Worm (Caenorhabditis elegans) whole organism, young adult: ENCODE data around the gene F47C12.8.

Experiments used
- C06A6.2 ChIP-seq: fragments of 200-800 bp; sonication (Bioruptor generic); conservative IDR thresholded peaks from 2 replicates; pipeline ENCODE4 v1.3.6; 2022; ENCODE audit warnings: missing genetic modification characterization, missing compliant biosample characterization
- F10E7.11 ChIP-seq: sonication (generic microtip); optimal IDR thresholded peaks from 2 replicates; lab custom pipeline; 2017; ENCODE audit warnings: mild to moderate bottlenecking, missing genetic modification characterization, moderate library complexity, missing compliant biosample characterization
- F33H1.4 ChIP-seq: fragments of 200-800 bp; sonication (Bioruptor generic); IDR thresholded peaks from 2 replicates; pipeline ENCODE4 v1.3.6; 2022; ENCODE audit warnings: missing genetic modification reagents, missing genetic modification characterization, missing compliant biosample characterization
- F55B11.4 ChIP-seq: sonication (generic microtip); optimal IDR thresholded peaks from 2 replicates; lab custom pipeline; 2016; ENCODE audit warnings: missing compliant biosample characterization, missing genetic modification characterization, borderline replicate concordance; ENCODE audit not compliant: insufficient read depth
- F57A8.1 ChIP-seq: fragments of 200-800 bp; sonication (Bioruptor generic); optimal IDR thresholded peaks from 2 replicates; lab custom pipeline; 2018; ENCODE audit warnings: mild to moderate bottlenecking, missing genetic modification characterization, moderate library complexity, missing compliant biosample characterization
- K11D2.4 ChIP-seq: fragments of 200-800 bp; sonication (Bioruptor generic); IDR thresholded peaks from 2 replicates; pipeline ENCODE4 v1.3.6; 2022; ENCODE audit warnings: missing genetic modification reagents, missing genetic modification characterization, missing compliant biosample characterization
- K12H6.12 ChIP-seq: fragments of 200-800 bp; sonication (Bioruptor generic); optimal IDR thresholded peaks from 2 replicates; lab custom pipeline; 2018; ENCODE audit warnings: mild to moderate bottlenecking, missing genetic modification characterization, missing compliant biosample characterization
- Y67H2A.10 ChIP-seq: fragments of 200-800 bp; sonication (Bioruptor generic); conservative IDR thresholded peaks from 2 replicates; pipeline ENCODE4 v1.3.6; 2022; ENCODE audit warnings: missing genetic modification reagents, missing genetic modification characterization, missing compliant biosample characterization
- ZK185.1 ChIP-seq: sonication (generic microtip); optimal IDR thresholded peaks from 2 replicates; lab custom pipeline; 2016; ENCODE audit warnings: mild to moderate bottlenecking, missing genetic modification characterization, missing compliant biosample characterization; ENCODE audit not compliant: poor library complexity, severe bottlenecking
- aptf-2 ChIP-seq: fragments of 200-800 bp; sonication (Bioruptor generic); conservative IDR thresholded peaks from 2 replicates; pipeline ENCODE4 v1.3.6; 2022; ENCODE audit warnings: missing genetic modification reagents, missing genetic modification characterization, missing compliant biosample characterization
- attf-3 ChIP-seq: fragments of 200-800 bp; sonication (Bioruptor generic); conservative IDR thresholded peaks from 2 replicates; pipeline ENCODE4 v1.3.6; 2022; ENCODE audit warnings: missing genetic modification reagents, missing genetic modification characterization, missing compliant biosample characterization
- attf-5 ChIP-seq: fragments of 200-800 bp; sonication (Bioruptor generic); optimal IDR thresholded peaks from 2 replicates; lab custom pipeline; 2018; ENCODE audit warnings: mild to moderate bottlenecking, missing genetic modification characterization, missing compliant biosample characterization
- bed-2 ChIP-seq: fragments of 200-800 bp; sonication (Bioruptor generic); IDR thresholded peaks from 2 replicates; pipeline ENCODE4 v1.3.6; 2022; ENCODE audit warnings: missing genetic modification reagents, missing genetic modification characterization, missing compliant biosample characterization
- cebp-1 ChIP-seq, 2 experiments: fragments of 200-800 bp in 1 of 2; sonication (Bioruptor generic) in 1 of 2; sonication (generic microtip) in 1 of 2; IDR thresholded peaks in 1 of 2; optimal IDR thresholded peaks in 1 of 2; 2 replicates each; pipeline versions ENCODE4 v1.3.6 to Lab custom; 2017 to 2022; ENCODE audit warnings: missing compliant biosample characterization in 2 of 2, missing genetic modification characterization in 2 of 2, mild to moderate bottlenecking in 1 of 2, missing genetic modification reagents in 1 of 2, moderate library complexity in 1 of 2
- ceh-40 ChIP-seq: fragments of 200-800 bp; sonication (Bioruptor generic); IDR thresholded peaks from 2 replicates; pipeline ENCODE4 v1.3.6; 2022; ENCODE audit warnings: missing genetic modification characterization, missing compliant biosample characterization
- ceh-58 ChIP-seq: fragments of 200-800 bp; sonication (Bioruptor generic); IDR thresholded peaks from 2 replicates; pipeline ENCODE4 v1.3.6; 2022; ENCODE audit warnings: missing genetic modification characterization, missing compliant biosample characterization
- chd-7 ChIP-seq: sonication (generic microtip); optimal IDR thresholded peaks from 2 replicates; lab custom pipeline; 2016; ENCODE audit warnings: mild to moderate bottlenecking, missing genetic modification characterization, moderate library complexity, missing compliant biosample characterization
- dox-1 ChIP-seq: fragments of 200-800 bp; sonication (Bioruptor generic); IDR thresholded peaks from 2 replicates; pipeline ENCODE4 v1.3.6; 2022; ENCODE audit warnings: missing genetic modification reagents, missing genetic modification characterization, missing compliant biosample characterization
- efl-1 ChIP-seq: fragments of 150-350 bp; optimal IDR thresholded peaks from 2 replicates; lab custom pipeline; 2014; ENCODE audit warnings: missing biosample characterization, missing genetic modification reagents, missing genetic modification characterization
- egrh-3 ChIP-seq: fragments of 200-800 bp; sonication (Bioruptor generic); IDR thresholded peaks from 2 replicates; pipeline ENCODE4 v1.3.6; 2022; ENCODE audit warnings: missing genetic modification reagents, missing genetic modification characterization, missing compliant biosample characterization
- hmg-1.2 ChIP-seq: fragments of 200-800 bp; sonication (Bioruptor generic); IDR thresholded peaks from 2 replicates; pipeline ENCODE4 v1.3.6; 2022; ENCODE audit warnings: missing genetic modification reagents, missing genetic modification characterization, missing compliant biosample characterization
- hrde-1 ChIP-seq: sonication (generic microtip); optimal IDR thresholded peaks from 2 replicates; lab custom pipeline; 2016; ENCODE audit warnings: missing genetic modification characterization, mild to moderate bottlenecking, missing compliant biosample characterization, moderate library complexity, missing genotype, missing genetic modification reagents, borderline replicate concordance
- let-526 ChIP-seq: fragments of 200-800 bp; sonication (Bioruptor generic); IDR thresholded peaks from 2 replicates; pipeline ENCODE4 v1.3.6; 2022; ENCODE audit warnings: missing genetic modification reagents, missing genetic modification characterization, missing compliant biosample characterization
- lin-26 ChIP-seq: fragments of 200-800 bp; sonication (Bioruptor generic); IDR thresholded peaks from 2 replicates; pipeline ENCODE4 v1.3.6; 2022; ENCODE audit warnings: missing genetic modification reagents, missing genetic modification characterization, missing compliant biosample characterization
- lin-35 ChIP-seq, 3 experiments: fragments of 150-350 bp in 2 of 3; sonication (generic microtip) in 1 of 3; optimal IDR thresholded peaks; 2 replicates each; lab custom pipeline; 2014 to 2018; ENCODE audit warnings: missing biosample characterization in 3 of 3, missing genetic modification characterization in 3 of 3, missing genetic modification reagents in 3 of 3
- lin-54 ChIP-seq: fragments of 200-800 bp; sonication (Bioruptor generic); optimal IDR thresholded peaks from 2 replicates; lab custom pipeline; 2018; ENCODE audit warnings: mild to moderate bottlenecking, missing genetic modification characterization, missing compliant biosample characterization
- lir-1 ChIP-seq: fragments of 200-800 bp; sonication (Bioruptor generic); conservative IDR thresholded peaks from 2 replicates; pipeline ENCODE4 v1.3.6; 2022; ENCODE audit warnings: missing genetic modification reagents, missing genetic modification characterization, missing compliant biosample characterization
- madf-10 ChIP-seq: sonication (generic microtip); optimal IDR thresholded peaks from 2 replicates; lab custom pipeline; 2016; ENCODE audit warnings: mild to moderate bottlenecking, missing genetic modification characterization, missing compliant biosample characterization
- madf-3 ChIP-seq: fragments of 200-800 bp; sonication (Bioruptor generic); IDR thresholded peaks from 2 replicates; pipeline ENCODE4 v1.3.6; 2022; ENCODE audit warnings: missing genetic modification reagents, missing genetic modification characterization, missing compliant biosample characterization
- mcd-1 ChIP-seq: fragments of 200-800 bp; sonication (Bioruptor generic); IDR thresholded peaks from 2 replicates; pipeline ENCODE4 v1.3.6; 2022; ENCODE audit warnings: missing genetic modification reagents, missing genetic modification characterization, missing compliant biosample characterization
- mel-28 ChIP-seq: sonication (generic microtip); optimal IDR thresholded peaks from 2 replicates; lab custom pipeline; 2016; ENCODE audit warnings: borderline replicate concordance, mild to moderate bottlenecking, missing genetic modification characterization, missing compliant biosample characterization
- nhr-80 ChIP-seq: sonication (generic microtip); optimal IDR thresholded peaks from 2 replicates; lab custom pipeline; 2016; ENCODE audit warnings: missing genetic modification characterization, missing compliant biosample characterization
- nhr-90 ChIP-seq: sonication (generic microtip); optimal IDR thresholded peaks from 2 replicates; lab custom pipeline; 2016; ENCODE audit warnings: missing genotype, mild to moderate bottlenecking, missing genetic modification characterization, missing compliant biosample characterization
- pbrm-1 ChIP-seq: fragments of 200-800 bp; sonication (Bioruptor generic); IDR thresholded peaks from 2 replicates; pipeline ENCODE4 v1.3.6; 2022; ENCODE audit warnings: missing genetic modification reagents, missing genetic modification characterization, missing compliant biosample characterization
- snpc-1.3 ChIP-seq: sonication (generic microtip); optimal IDR thresholded peaks from 2 replicates; lab custom pipeline; 2017; ENCODE audit warnings: missing genetic modification characterization, mild to moderate bottlenecking, missing compliant biosample characterization, antibody characterized with exemption, moderate library complexity, missing genotype, missing genetic modification reagents; ENCODE audit not compliant: insufficient read depth
- somi-1 ChIP-seq: fragments of 200-800 bp; sonication (Bioruptor generic); optimal IDR thresholded peaks from 2 replicates; lab custom pipeline; 2018; ENCODE audit warnings: mild to moderate bottlenecking, missing genetic modification characterization, missing compliant biosample characterization
- sptf-2 ChIP-seq: fragments of 200-800 bp; sonication (Bioruptor generic); optimal IDR thresholded peaks from 2 replicates; lab custom pipeline; 2018; ENCODE audit warnings: mild to moderate bottlenecking, missing genetic modification characterization, missing compliant biosample characterization
- tbp1 ChIP-seq: fragments of 200-800 bp; sonication (Bioruptor generic); optimal IDR thresholded peaks from 2 replicates; lab custom pipeline; 2018; ENCODE audit warnings: mild to moderate bottlenecking, missing genetic modification characterization, missing compliant biosample characterization
- zfh-2 ChIP-seq: fragments of 200-800 bp; sonication (Bioruptor generic); conservative IDR thresholded peaks from 2 replicates; pipeline ENCODE4 v1.3.6; 2022; ENCODE audit warnings: missing genetic modification reagents, missing genetic modification characterization, missing compliant biosample characterization
- ztf-22 ChIP-seq: fragments of 200-800 bp; sonication (Bioruptor generic); optimal IDR thresholded peaks from 2 replicates; lab custom pipeline; 2018; ENCODE audit warnings: mild to moderate bottlenecking, missing genetic modification characterization, moderate library complexity, missing compliant biosample characterization
- ztf-3 ChIP-seq: fragments of 200-800 bp; sonication (Bioruptor generic); optimal IDR thresholded peaks from 2 replicates; lab custom pipeline; 2018; ENCODE audit warnings: mild to moderate bottlenecking, missing genetic modification characterization, missing compliant biosample characterization

F47C12.8 gene

ce11 chrIV:4034883-4035282, 36.5 kb upstream of the F47C12.8 start, which contains the start of gene hlh-30:
hlh-30 (minus strand) TSS chrIV:4034951.
- TF ChIP-seq hrde-1 (tag; lab: Kevin White, UChicago) (no peak), lin-35 (GFP tag; optimal IDR thresholded peaks at IDR 0.05; lab: Kevin White, UChicago) (peak in 1 of 3 experiments; percentile 56), lin-26 (no peak), ceh-58 (GFP tag; lab: Robert Waterston, UW) (0 out of 2 replicates have a peak, but pooled peaks have one; percentile 45), nhr-80 (tag; lab: Kevin White, UChicago) (peak; percentile 36), somi-1 (peak; percentile 22), attf-3 (GFP tag; lab: Robert Waterston, UW) (peak; percentile 8; the same call in 1 of the 2 replicates), ztf-22 (GFP tag; lab: Kevin White, UChicago) (no peak), bed-2 (GFP tag; lab: Robert Waterston, UW) (no peak), lir-1 (GFP tag; lab: Robert Waterston, UW) (no peak), chd-7 (tag; lab: Kevin White, UChicago) (peak; percentile 27), K12H6.12 (tag; lab: Kevin White, UChicago) (peak; percentile 18), zfh-2 (peak; percentile 96), aptf-2 (GFP tag; lab: Robert Waterston, UW) (no peak), dox-1 (GFP tag; lab: Robert Waterston, UW) (peak; percentile 63; the same call in 1 of the 2 replicates), hmg-1.2 (peak; percentile 57; the same call in 1 of the 2 replicates), attf-5 (GFP tag; lab: Kevin White, UChicago) (peak; percentile 36), C06A6.2 (GFP tag; lab: Robert Waterston, UW) (no peak), F10E7.11 (tag; lab: Kevin White, UChicago) (no peak), efl-1 (GFP tag; lab: Kevin White, UChicago) (no peak), F33H1.4 (GFP tag; lab: Robert Waterston, UW) (no peak), egrh-3 (GFP tag; lab: Robert Waterston, UW) (peak; percentile 61), mcd-1 (GFP tag; lab: Robert Waterston, UW) (peak; percentile 56), madf-10 (tag; lab: Kevin White, UChicago) (no peak), cebp-1 (GFP tag; IDR thresholded peaks at IDR 0.05; lab: Robert Waterston, UW) (no peak), cebp-1 (tag; optimal IDR thresholded peaks at IDR 0.05; lab: Kevin White, UChicago) (peak; percentile 49)

ce11 chrIV:4033490-4033889, 35.1 kb upstream of the F47C12.8 start:
- TF ChIP-seq F55B11.4 (tag; lab: Kevin White, UChicago) (no peak), nhr-80 (tag; lab: Kevin White, UChicago) (peak; percentile 37)

- TF ChIP-seq let-526 (no peak), K11D2.4 (GFP tag; lab: Robert Waterston, UW) (no peak)
- TF ChIP-seq, all 124 proteins: peak for 0
Observed at ce11 chrIV:4032350-4032749, 33.9 kb upstream of the F47C12.8 start.

- TF ChIP-seq snpc-1.3 (tag; lab: Kevin White, UChicago) (no peak), madf-3 (GFP tag; lab: Robert Waterston, UW) (no peak), mel-28 (no peak), ZK185.1 (tag; lab: Kevin White, UChicago) (no peak), attf-3 (GFP tag; lab: Robert Waterston, UW) (no peak), Y67H2A.10 (GFP tag; lab: Robert Waterston, UW) (no peak), lin-54 (GFP tag; lab: Kevin White, UChicago) (peak; percentile 31), F57A8.1 (no peak), ceh-40 (GFP tag; lab: Robert Waterston, UW) (no peak), nhr-90 (tag; lab: Kevin White, UChicago) (no peak), pbrm-1 (GFP tag; lab: Robert Waterston, UW) (no peak), tbp1 (peak; percentile 81), ztf-3 (no peak), bed-2 (GFP tag; lab: Robert Waterston, UW) (no peak), ceh-58 (GFP tag; lab: Robert Waterston, UW) (no peak), sptf-2 (GFP tag; lab: Kevin White, UChicago) (no peak)
Observed at ce11 chrIV:4030917-4031599, 32.6 kb upstream of the F47C12.8 start.
